Worm (Caenorhabditis elegans): Measurements from ENCODE around the gene F35G2.5.
A peak's percentile ranks its signal among the peaks of the same experiment; 100 is the strongest.

DNA sequence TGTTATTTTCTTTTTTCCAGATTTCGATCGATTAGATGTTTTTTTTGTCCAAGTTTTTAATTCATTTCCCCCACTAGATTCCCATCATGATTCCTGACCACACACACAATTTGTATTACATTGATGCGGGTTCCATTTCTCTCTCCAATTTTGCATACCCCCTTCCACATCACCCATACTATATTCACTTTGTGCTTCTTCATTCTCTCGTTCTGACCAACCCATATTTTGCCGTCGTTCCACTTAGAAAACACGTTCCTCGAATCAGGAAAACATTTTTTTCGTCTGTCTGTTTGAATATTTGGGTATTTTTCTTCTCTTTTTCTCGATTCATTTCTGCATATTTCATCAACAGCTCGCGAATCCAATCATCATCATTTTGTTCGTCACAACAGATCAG, 12.0 kb upstream of the F35G2.5 start:
- TF ChIP-seq somi-1 (GFP tag; optimal IDR thresholded peaks at IDR 0.05) = no peak
- 0 out of 2 replicates have a peak, but pooled peaks have one; percentile 2 for TF ChIP-seq zfh-2 (GFP tag; conservative IDR thresholded peaks at IDR 0.05)
- TF ChIP-seq F33H1.4 (GFP tag; IDR thresholded peaks at IDR 0.05) = no peak
- no peak for TF ChIP-seq lsy-27 (tag; optimal IDR thresholded peaks at IDR 0.05; ENCODE audit: borderline replicate concordance, insufficient read depth)
- no peak for TF ChIP-seq F22D6.2 (tag; optimal IDR thresholded peaks at IDR 0.05)
- no peak for TF ChIP-seq ama-1 (optimal IDR thresholded peaks at IDR 0.05)
- TF ChIP-seq ama-1 (GFP tag; optimal IDR thresholded peaks at IDR 0.05) = no peak

Data from whole organism, young adult.